Worm (Caenorhabditis elegans) whole organism, L2 larva: ENCODE measurements around the gene T16A1.5.

Experiments used
- elt-3 ChIP-seq: sonication (generic microtip); optimal IDR thresholded peaks from 2 replicates; lab custom pipeline; 2017; ENCODE audit warnings: missing biosample characterization, missing genetic modification characterization

Gene T16A1.5

ce11 chrII:2039288-2039687 is 44.3 kb downstream of the T16A1.5 start, which contains the start of gene bath-19:
Gene bath-19, minus strand, starts transcription at chrII:2039388.
- no peak for TF ChIP-seq elt-3
